Worm (Caenorhabditis elegans): ENCODE data around the gene C06A1.7.
A peak's percentile ranks its signal among the peaks of the same experiment; 100 is the strongest.

The C06A1.7 gene

ce11 chrII:10551985-10552736, 12.5 kb upstream of the C06A1.7 start:
- TF ChIP-seq tab-1 (GFP tag; IDR thresholded peaks at IDR 0.05): no peak
- TF ChIP-seq ztf-29 (GFP tag; IDR thresholded peaks at IDR 0.05): no peak
- TF ChIP-seq flt-1 (GFP tag; IDR thresholded peaks at IDR 0.05): no peak
- no peak for TF ChIP-seq ref-1 (GFP tag; conservative IDR thresholded peaks at IDR 0.05)
- TF ChIP-seq cog-1 (tag; optimal IDR thresholded peaks at IDR 0.05): peak; percentile 16
- no peak for TF ChIP-seq med-1 (GFP tag; optimal IDR thresholded peaks at IDR 0.05; ENCODE audit: insufficient read depth)
- TF ChIP-seq T22C8.4 (GFP tag; IDR thresholded peaks at IDR 0.05): no peak
- TF ChIP-seq ztf-23 (GFP tag; IDR thresholded peaks at IDR 0.05): 0 out of 2 replicates have a peak, but pooled peaks have one; percentile 57
- TF ChIP-seq klf-2 (GFP tag; conservative IDR thresholded peaks at IDR 0.05): no peak

- TF ChIP-seq tab-1 (GFP tag; IDR thresholded peaks at IDR 0.05): 0 out of 2 replicates have a peak, but pooled peaks have one; percentile 28
- no peak for TF ChIP-seq ref-1 (GFP tag; conservative IDR thresholded peaks at IDR 0.05)
Measured at ce11 chrII:10553377-10554045, 11.2 kb upstream of the C06A1.7 start.

ce11 chrII:10554046-10554399, 10.7 kb upstream of the C06A1.7 start:
- TF ChIP-seq klf-2 (GFP tag; conservative IDR thresholded peaks at IDR 0.05): no peak
- no peak for TF ChIP-seq T22C8.4 (GFP tag; IDR thresholded peaks at IDR 0.05)
- TF ChIP-seq tab-1 (GFP tag; IDR thresholded peaks at IDR 0.05): no peak
- TF ChIP-seq med-1 (GFP tag; optimal IDR thresholded peaks at IDR 0.05; ENCODE audit: insufficient read depth): no peak
- TF ChIP-seq cog-1 (tag; optimal IDR thresholded peaks at IDR 0.05): no peak
- TF ChIP-seq flt-1 (GFP tag; IDR thresholded peaks at IDR 0.05): 0 out of 2 replicates have a peak, but pooled peaks have one; percentile 31

- TF ChIP-seq cog-1 (tag; optimal IDR thresholded peaks at IDR 0.05): no peak
- no peak for TF ChIP-seq T22C8.4 (GFP tag; IDR thresholded peaks at IDR 0.05)
- no peak for TF ChIP-seq flt-1 (GFP tag; IDR thresholded peaks at IDR 0.05)
- TF ChIP-seq tab-1 (GFP tag; IDR thresholded peaks at IDR 0.05): no peak
- no peak for TF ChIP-seq klf-2 (GFP tag; conservative IDR thresholded peaks at IDR 0.05)
- no peak for TF ChIP-seq ztf-29 (GFP tag; IDR thresholded peaks at IDR 0.05)
- no peak for TF ChIP-seq med-1 (GFP tag; optimal IDR thresholded peaks at IDR 0.05; ENCODE audit: insufficient read depth)
- TF ChIP-seq ref-1 (GFP tag; conservative IDR thresholded peaks at IDR 0.05): no peak
- no peak for TF ChIP-seq ztf-23 (GFP tag; IDR thresholded peaks at IDR 0.05)
Measured at ce11 chrII:10554972-10555371, 9.7 kb upstream of the C06A1.7 start, which contains the start of gene mnk-1. Gene mnk-1 (minus strand): TSS chrII:10555044.

ce11 chrII:10555484-10556075, 9.1 kb upstream of the C06A1.7 start:
- TF ChIP-seq flt-1 (GFP tag; IDR thresholded peaks at IDR 0.05) (0 out of 2 replicates have a peak, but pooled peaks have one; percentile 6), med-1 (GFP tag; optimal IDR thresholded peaks at IDR 0.05; ENCODE audit: insufficient read depth) (no peak)

ce11 chrII:10556550-10557205, 8.0 kb upstream of the C06A1.7 start:
- TF ChIP-seq cog-1 (tag; optimal IDR thresholded peaks at IDR 0.05): no peak
- no peak for TF ChIP-seq ref-1 (GFP tag; conservative IDR thresholded peaks at IDR 0.05)
- no peak for TF ChIP-seq klf-2 (GFP tag; conservative IDR thresholded peaks at IDR 0.05)
- TF ChIP-seq ztf-23 (GFP tag; IDR thresholded peaks at IDR 0.05): no peak
- no peak for TF ChIP-seq T22C8.4 (GFP tag; IDR thresholded peaks at IDR 0.05)
- no peak for TF ChIP-seq tab-1 (GFP tag; IDR thresholded peaks at IDR 0.05)
- TF ChIP-seq flt-1 (GFP tag; IDR thresholded peaks at IDR 0.05): no peak
- no peak for TF ChIP-seq med-1 (GFP tag; optimal IDR thresholded peaks at IDR 0.05; ENCODE audit: insufficient read depth)
- TF ChIP-seq ztf-29 (GFP tag; IDR thresholded peaks at IDR 0.05): no peak

- TF ChIP-seq ref-1 (GFP tag; conservative IDR thresholded peaks at IDR 0.05): no peak
- TF ChIP-seq med-1 (GFP tag; optimal IDR thresholded peaks at IDR 0.05; ENCODE audit: insufficient read depth): no peak
- no peak for TF ChIP-seq tab-1 (GFP tag; IDR thresholded peaks at IDR 0.05)
- no peak for TF ChIP-seq klf-2 (GFP tag; conservative IDR thresholded peaks at IDR 0.05)
- TF ChIP-seq cog-1 (tag; optimal IDR thresholded peaks at IDR 0.05): no peak
- no peak for TF ChIP-seq ztf-29 (GFP tag; IDR thresholded peaks at IDR 0.05)
- no peak for TF ChIP-seq flt-1 (GFP tag; IDR thresholded peaks at IDR 0.05)
- no peak for TF ChIP-seq T22C8.4 (GFP tag; IDR thresholded peaks at IDR 0.05)
- no peak for TF ChIP-seq ztf-23 (GFP tag; IDR thresholded peaks at IDR 0.05)
Measured at ce11 chrII:10557206-10557574, 7.5 kb upstream of the C06A1.7 start.

ce11 chrII:10558345-10558744, 6.3 kb upstream of the C06A1.7 start:
- TF ChIP-seq tab-1 (GFP tag; IDR thresholded peaks at IDR 0.05) (no peak), klf-2 (GFP tag; conservative IDR thresholded peaks at IDR 0.05) (no peak), ztf-23 (GFP tag; IDR thresholded peaks at IDR 0.05) (no peak), flt-1 (GFP tag; IDR thresholded peaks at IDR 0.05) (no peak), ref-1 (GFP tag; conservative IDR thresholded peaks at IDR 0.05) (no peak), T22C8.4 (GFP tag; IDR thresholded peaks at IDR 0.05) (no peak), med-1 (GFP tag; optimal IDR thresholded peaks at IDR 0.05; ENCODE audit: insufficient read depth) (no peak), ztf-29 (GFP tag; IDR thresholded peaks at IDR 0.05) (no peak), cog-1 (tag; optimal IDR thresholded peaks at IDR 0.05) (no peak)

- TF ChIP-seq med-1 (GFP tag; optimal IDR thresholded peaks at IDR 0.05; ENCODE audit: insufficient read depth) (no peak), ztf-23 (GFP tag; IDR thresholded peaks at IDR 0.05) (0 out of 2 replicates have a peak, but pooled peaks have one; percentile 20), flt-1 (GFP tag; IDR thresholded peaks at IDR 0.05) (0 out of 2 replicates have a peak, but pooled peaks have one; percentile 41)
Measured at ce11 chrII:10558962-10559415, 5.7 kb upstream of the C06A1.7 start.

Data from whole organism, midembryonic.